Worm (Caenorhabditis elegans) whole organism, mixed stage, embryonic: ENCODE data around the gene srz-102.

ENCODE experiments used
- M03D4.4 ChIP-seq: sonication (generic microtip); optimal IDR thresholded peaks from 2 replicates; lab custom pipeline; 2017; ENCODE audit warnings: mild to moderate bottlenecking, missing genetic modification characterization, missing compliant biosample characterization
- bed-3 ChIP-seq: fragments of 200-800 bp; sonication (Bioruptor generic); optimal IDR thresholded peaks from 3 replicates; lab custom pipeline; 2018; ENCODE audit warnings: mild to moderate bottlenecking, missing genetic modification characterization, moderate library complexity, missing compliant biosample characterization
- blmp-1 ChIP-seq: fragments of 150-350 bp; optimal IDR thresholded peaks from 2 replicates; lab custom pipeline; 2014; ENCODE audit warnings: missing biosample characterization, missing genetic modification characterization
- ceh-39 ChIP-seq: fragments of 150-350 bp; optimal IDR thresholded peaks from 2 replicates; lab custom pipeline; 2014; ENCODE audit warnings: missing biosample characterization, missing genetic modification characterization
- ceh-43 ChIP-seq: fragments of 200-800 bp; sonication (Bioruptor generic); optimal IDR thresholded peaks from 2 replicates; lab custom pipeline; 2018; ENCODE audit warnings: mild to moderate bottlenecking, missing genetic modification characterization, moderate library complexity, missing compliant biosample characterization
- ceh-83 ChIP-seq: fragments of 200-800 bp; sonication (Bioruptor generic); optimal IDR thresholded peaks from 2 replicates; lab custom pipeline; 2018; ENCODE audit warnings: mild to moderate bottlenecking, missing genetic modification characterization, missing compliant biosample characterization
- ces-1 ChIP-seq: fragments of 150-350 bp; optimal IDR thresholded peaks from 2 replicates; lab custom pipeline; 2014; ENCODE audit warnings: missing biosample characterization, missing genetic modification reagents, missing genetic modification characterization
- cnd-1 ChIP-seq: fragments of 200-800 bp; sonication (Bioruptor generic); optimal IDR thresholded peaks from 2 replicates; lab custom pipeline; 2018; ENCODE audit warnings: mild to moderate bottlenecking, missing genetic modification characterization, missing compliant biosample characterization
- drap-1 ChIP-seq: fragments of 200-800 bp; sonication (Bioruptor generic); optimal IDR thresholded peaks from 3 replicates; lab custom pipeline; 2018; ENCODE audit warnings: mild to moderate bottlenecking, missing genetic modification characterization, missing compliant biosample characterization
- elt-1 ChIP-seq: sonication (generic microtip); optimal IDR thresholded peaks from 2 replicates; lab custom pipeline; 2017; ENCODE audit warnings: missing genetic modification characterization, mild to moderate bottlenecking, missing compliant biosample characterization, antibody characterized with exemption, moderate library complexity, borderline replicate concordance; ENCODE audit not compliant: insufficient read depth
- elt-3 ChIP-seq: fragments of 150-350 bp; optimal IDR thresholded peaks from 2 replicates; lab custom pipeline; 2014; ENCODE audit warnings: missing biosample characterization, missing genetic modification characterization
- flh-1 ChIP-seq: fragments of 200-800 bp; sonication (Bioruptor generic); optimal IDR thresholded peaks from 2 replicates; lab custom pipeline; 2018; ENCODE audit warnings: mild to moderate bottlenecking, missing genetic modification characterization, moderate library complexity, missing compliant biosample characterization
- ham-2 ChIP-seq: fragments of 200-800 bp; sonication (Bioruptor generic); optimal IDR thresholded peaks from 2 replicates; lab custom pipeline; 2018; ENCODE audit warnings: mild to moderate bottlenecking, missing genetic modification characterization, missing compliant biosample characterization
- hlh-1 ChIP-seq: fragments of 150-350 bp; optimal IDR thresholded peaks from 2 replicates; lab custom pipeline; 2014; ENCODE audit warnings: missing biosample characterization, missing genetic modification reagents, missing genetic modification characterization
- lin-13 ChIP-seq: fragments of 150-350 bp; optimal IDR thresholded peaks from 2 replicates; lab custom pipeline; 2014; ENCODE audit warnings: missing biosample characterization, missing genetic modification characterization
- lsy-2 ChIP-seq: fragments of 150-350 bp; optimal IDR thresholded peaks from 2 replicates; lab custom pipeline; 2014; ENCODE audit warnings: missing biosample characterization, missing genetic modification characterization
- mab-5 ChIP-seq: fragments of 150-350 bp; optimal IDR thresholded peaks from 2 replicates; lab custom pipeline; 2014; ENCODE audit warnings: missing biosample characterization, missing genetic modification characterization
- mep-1 ChIP-seq: fragments of 150-350 bp; optimal IDR thresholded peaks from 2 replicates; lab custom pipeline; 2017; ENCODE audit warnings: missing biosample characterization, missing genetic modification reagents, missing genetic modification characterization, inconsistent platforms
- mls-2 ChIP-seq: sonication (generic microtip); optimal IDR thresholded peaks from 2 replicates; lab custom pipeline; 2016; ENCODE audit warnings: mild to moderate bottlenecking, missing genetic modification characterization, moderate library complexity, missing compliant biosample characterization
- nhr-12 ChIP-seq: fragments of 150-350 bp; optimal IDR thresholded peaks from 2 replicates; lab custom pipeline; 2014; ENCODE audit warnings: missing biosample characterization, missing genetic modification characterization
- nhr-2 ChIP-seq: fragments of 150-350 bp; optimal IDR thresholded peaks from 2 replicates; lab custom pipeline; 2014; ENCODE audit warnings: missing biosample characterization, missing genetic modification characterization
- nhr-237 ChIP-seq: fragments of 150-350 bp; optimal IDR thresholded peaks from 2 replicates; lab custom pipeline; 2014; ENCODE audit warnings: missing biosample characterization, missing genetic modification characterization
- nhr-28 ChIP-seq: fragments of 150-350 bp; optimal IDR thresholded peaks from 2 replicates; lab custom pipeline; 2014; ENCODE audit warnings: missing biosample characterization, missing genetic modification characterization
- pha-4 ChIP-seq: fragments of 150-350 bp; optimal IDR thresholded peaks from 2 replicates; lab custom pipeline; 2018; ENCODE audit warnings: missing biosample characterization, missing genetic modification reagents, missing genetic modification characterization
- snpc-4 ChIP-seq: fragments of 150-350 bp; optimal IDR thresholded peaks from 2 replicates; lab custom pipeline; 2014; ENCODE audit warnings: missing biosample characterization, missing genetic modification characterization
- sptf-1 ChIP-seq: sonication (generic microtip); optimal IDR thresholded peaks from 2 replicates; lab custom pipeline; 2017; ENCODE audit warnings: mild to moderate bottlenecking, missing genetic modification characterization, moderate library complexity, missing compliant biosample characterization
- tbx-8 ChIP-seq: fragments of 200-800 bp; sonication (Bioruptor generic); optimal IDR thresholded peaks from 2 replicates; lab custom pipeline; 2018; ENCODE audit warnings: mild to moderate bottlenecking, missing genetic modification characterization, moderate library complexity, missing compliant biosample characterization
- unc-120 ChIP-seq: sonication (generic microtip); optimal IDR thresholded peaks from 2 replicates; lab custom pipeline; 2017; ENCODE audit warnings: missing genetic modification characterization, missing compliant biosample characterization; ENCODE audit not compliant: poor library complexity, severe bottlenecking
- unc-39 ChIP-seq: fragments of 150-350 bp; optimal IDR thresholded peaks from 2 replicates; lab custom pipeline; 2014; ENCODE audit warnings: missing biosample characterization, missing genetic modification characterization
- unc-62 ChIP-seq: fragments of 150-350 bp; optimal IDR thresholded peaks from 2 replicates; lab custom pipeline; 2014; ENCODE audit warnings: missing biosample characterization, missing genetic modification reagents, missing genetic modification characterization
- zip-8 ChIP-seq: fragments of 150-350 bp; optimal IDR thresholded peaks from 2 replicates; lab custom pipeline; 2014; ENCODE audit warnings: missing biosample characterization, missing genetic modification characterization
- ztf-11 ChIP-seq: fragments of 150-350 bp; optimal IDR thresholded peaks from 2 replicates; lab custom pipeline; 2014; ENCODE audit warnings: missing biosample characterization, missing genetic modification characterization

Gene srz-102

DNA sequence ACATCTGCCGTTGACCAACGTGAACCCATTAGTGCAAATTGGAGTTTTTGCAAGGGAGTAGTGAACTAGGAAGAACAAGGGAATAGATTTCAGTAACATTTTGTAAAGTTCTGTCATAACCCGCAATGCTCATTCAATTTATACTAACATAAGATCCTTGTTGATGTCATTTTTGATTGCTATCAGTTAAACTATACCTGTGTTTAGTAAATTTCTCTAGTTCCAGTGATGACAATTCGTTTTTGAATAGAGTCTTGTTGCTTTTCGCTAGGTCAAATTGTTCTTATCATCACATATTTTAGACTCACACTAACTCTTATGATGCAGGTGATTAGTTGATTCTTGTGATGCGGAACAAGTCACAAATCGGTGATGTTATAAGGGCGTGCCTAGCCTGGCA, 19.2 kb downstream of the srz-102 start, which contains the start of gene clec-9:
clec-9 (minus strand) TSS at position 101 of the 400 bp plus-strand sequence.
- TF ChIP-seq ceh-39 (tag; lab: Kevin White, UChicago) (no peak), unc-120 (tag; lab: Kevin White, UChicago) (no peak), mls-2 (tag; lab: Kevin White, UChicago) (no peak), nhr-2 (tag; lab: Kevin White, UChicago) (no peak), lin-13 (tag; lab: Kevin White, UChicago) (no peak), nhr-12 (tag; lab: Kevin White, UChicago) (no peak), elt-1 (tag; lab: Kevin White, UChicago) (no peak), M03D4.4 (no peak), nhr-28 (no peak), tbx-8 (GFP tag; lab: Kevin White, UChicago) (no peak), mab-5 (tag; lab: Kevin White, UChicago) (no peak), lsy-2 (tag; lab: Kevin White, UChicago) (no peak), sptf-1 (tag; lab: Kevin White, UChicago) (no peak), snpc-4 (tag; lab: Kevin White, UChicago) (no peak), flh-1 (GFP tag; lab: Kevin White, UChicago) (no peak), blmp-1 (tag; lab: Kevin White, UChicago) (no peak), elt-3 (tag; lab: Kevin White, UChicago) (no peak), ces-1 (GFP tag; lab: Kevin White, UChicago) (no peak), bed-3 (GFP tag; lab: Kevin White, UChicago) (no peak), cnd-1 (tag; lab: Kevin White, UChicago) (no peak)

DNA sequence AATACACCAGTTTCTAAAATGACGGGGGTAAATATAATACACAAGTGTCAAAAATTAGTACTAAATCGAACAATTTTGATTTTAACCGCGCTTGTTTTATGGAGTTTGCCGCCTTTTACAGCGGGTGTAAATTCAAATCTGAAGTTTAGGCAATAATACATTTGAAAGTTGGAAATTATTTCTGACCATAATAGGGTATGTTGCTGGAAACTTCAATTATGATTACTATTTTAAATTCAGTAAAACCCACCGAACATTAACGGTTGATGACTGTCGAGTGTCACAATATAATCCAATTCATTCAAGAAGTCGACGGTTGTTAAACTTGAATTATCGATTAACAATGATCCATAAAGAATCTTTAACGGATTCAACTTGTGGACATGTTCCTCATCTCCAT, 26.5 kb downstream of the srz-102 start:
- TF ChIP-seq hlh-1 (tag; lab: Kevin White, UChicago) (no peak), elt-3 (tag; lab: Kevin White, UChicago) (no peak), mep-1 (tag; lab: Kevin White, UChicago) (no peak)
- TF ChIP-seq, all 35 proteins: peak for 0

DNA sequence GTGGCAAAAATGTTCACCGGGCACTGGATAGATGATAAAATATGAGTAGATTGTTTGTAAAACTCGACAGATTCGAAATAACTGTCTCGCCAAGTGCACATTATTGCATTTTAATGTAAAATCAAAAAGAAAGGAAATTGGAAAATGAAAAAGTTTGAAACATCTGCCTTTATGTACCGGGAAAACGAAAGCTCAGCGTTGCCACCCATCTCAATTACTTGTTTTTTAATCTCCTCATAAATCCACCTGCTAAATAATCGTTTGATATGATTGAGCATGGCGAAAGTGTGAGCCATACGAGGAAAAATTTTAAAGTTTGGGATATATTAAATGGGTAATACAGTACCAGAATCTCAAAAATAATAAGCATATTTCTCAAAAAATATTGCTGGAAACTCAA, 29.2 kb downstream of the srz-102 start, which contains the start of gene srh-137:
srh-137 (minus strand) TSS at position 101 of the 400 bp plus-strand sequence.
- no peak for TF ChIP-seq ceh-39 (tag; lab: Kevin White, UChicago)
- no peak for TF ChIP-seq ceh-83 (GFP tag; lab: Kevin White, UChicago)
- no peak for TF ChIP-seq zip-8 (tag; lab: Kevin White, UChicago)
- TF ChIP-seq snpc-4 (tag; lab: Kevin White, UChicago) = no peak
- no peak for TF ChIP-seq nhr-2 (tag; lab: Kevin White, UChicago)
- no peak for TF ChIP-seq drap-1 (GFP tag; lab: Kevin White, UChicago)
- no peak for TF ChIP-seq cnd-1 (tag; lab: Kevin White, UChicago)
- TF ChIP-seq tbx-8 (GFP tag; lab: Kevin White, UChicago) = no peak
- TF ChIP-seq ceh-43 = no peak
- TF ChIP-seq unc-39 (tag; lab: Kevin White, UChicago) = no peak
- no peak for TF ChIP-seq unc-120 (tag; lab: Kevin White, UChicago)
- TF ChIP-seq lin-13 (tag; lab: Kevin White, UChicago) = no peak
- no peak for TF ChIP-seq elt-3 (tag; lab: Kevin White, UChicago)
- TF ChIP-seq nhr-237 (tag; lab: Kevin White, UChicago) = no peak
- no peak for TF ChIP-seq mls-2 (tag; lab: Kevin White, UChicago)
- TF ChIP-seq pha-4 = no peak
- no peak for TF ChIP-seq ham-2 (GFP tag; lab: Kevin White, UChicago)

- TF ChIP-seq ztf-11 (tag; lab: Kevin White, UChicago) (no peak), unc-62 (GFP tag; lab: Kevin White, UChicago) (no peak), lin-13 (tag; lab: Kevin White, UChicago) (no peak)
These were observed 36.4 kb downstream of the srz-102 start, which contains the start of gene nhr-112 for ce11 chrV:16723744-16724143. Gene nhr-112 (minus strand): TSS chrV:16723844.

ce11 chrV:16724574-16724973, 37.2 kb downstream of the srz-102 start:
- TF ChIP-seq unc-62 (GFP tag; lab: Kevin White, UChicago) = no peak
- TF ChIP-seq blmp-1 (tag; lab: Kevin White, UChicago) = no peak
- TF ChIP-seq ceh-43 = no peak
- no peak for TF ChIP-seq ceh-83 (GFP tag; lab: Kevin White, UChicago)
- no peak for TF ChIP-seq snpc-4 (tag; lab: Kevin White, UChicago)
- no peak for TF ChIP-seq unc-120 (tag; lab: Kevin White, UChicago)
- TF ChIP-seq zip-8 (tag; lab: Kevin White, UChicago) = no peak
- TF ChIP-seq mab-5 (tag; lab: Kevin White, UChicago) = no peak
- TF ChIP-seq drap-1 (GFP tag; lab: Kevin White, UChicago) = no peak
